Fruit fly (Drosophila melanogaster) whole organism, embryonic: Measurements from ENCODE around the gene lectin-33A.

Source experiments
- Asciz ChIP-seq: fragments of 200-800 bp; sonication (Bioruptor generic); optimal IDR thresholded peaks from 2 replicates; lab custom pipeline; 2017; ENCODE audit warnings: missing biosample characterization, mild to moderate bottlenecking, missing genetic modification characterization, missing genetic modification reagents
- CG10366 ChIP-seq: fragments of 200-800 bp; sonication (Bioruptor generic); IDR thresholded peaks from 2 replicates; pipeline ENCODE4 v1.3.6; 2022; ENCODE audit warnings: missing biosample characterization, missing genetic modification characterization
- CG11560 ChIP-seq: fragments of 200-800 bp; sonication (Bioruptor generic); IDR thresholded peaks from 3 replicates; pipeline ENCODE4 v1.3.6; 2022; ENCODE audit warnings: missing biosample characterization, missing genetic modification characterization
- CG12659 ChIP-seq: fragments of 200-800 bp; sonication (Bioruptor generic); optimal IDR thresholded peaks from 3 replicates; lab custom pipeline; 2017; ENCODE audit warnings: mild to moderate bottlenecking, missing biosample characterization, missing genetic modification reagents, missing genetic modification characterization
- CG14965 ChIP-seq: fragments of 200-800 bp; sonication (Bioruptor generic); optimal IDR thresholded peaks from 2 replicates; lab custom pipeline; 2016; ENCODE audit warnings: missing biosample characterization, missing genetic modification characterization, borderline replicate concordance
- CG15696 ChIP-seq: fragments of 200-800 bp; sonication (Bioruptor generic); optimal IDR thresholded peaks from 2 replicates; lab custom pipeline; 2019; ENCODE audit warnings: missing biosample characterization, mild to moderate bottlenecking, missing genetic modification characterization, moderate library complexity
- CG1602 ChIP-seq: fragments of 200-800 bp; sonication (Bioruptor generic); optimal IDR thresholded peaks from 3 replicates; lab custom pipeline; 2016; ENCODE audit warnings: missing biosample characterization, missing genetic modification characterization
- CG17829 ChIP-seq: fragments of 200-800 bp; optimal IDR thresholded peaks from 2 replicates; lab custom pipeline; 2019; ENCODE audit warnings: missing biosample characterization, mild to moderate bottlenecking, missing genetic modification characterization, moderate library complexity
- CG1832 ChIP-seq: fragments of 200-800 bp; sonication (Bioruptor generic); optimal IDR thresholded peaks from 2 replicates; lab custom pipeline; 2017; ENCODE audit warnings: missing biosample characterization, mild to moderate bottlenecking, missing genetic modification characterization, inconsistent platforms
- CG2199 ChIP-seq: fragments of 200-800 bp; sonication (Bioruptor generic); IDR thresholded peaks from 3 replicates; pipeline ENCODE4 v1.3.6; 2022; ENCODE audit warnings: missing biosample characterization, missing genetic modification characterization
- CG2202 ChIP-seq: fragments of 200-800 bp; sonication (Bioruptor generic); optimal IDR thresholded peaks from 2 replicates; lab custom pipeline; 2018; ENCODE audit warnings: missing biosample characterization, mild to moderate bottlenecking, missing genetic modification characterization
- CG30020 ChIP-seq: fragments of 200-800 bp; optimal IDR thresholded peaks from 2 replicates; lab custom pipeline; 2019; ENCODE audit warnings: missing biosample characterization, mild to moderate bottlenecking, missing genetic modification characterization, moderate library complexity
- CG31365 ChIP-seq: fragments of 200-800 bp; sonication (Bioruptor generic); optimal IDR thresholded peaks from 2 replicates; lab custom pipeline; 2018; ENCODE audit warnings: missing biosample characterization, mild to moderate bottlenecking, missing genetic modification characterization
- CG3407 ChIP-seq: fragments of 200-800 bp; sonication (Bioruptor generic); optimal IDR thresholded peaks from 2 replicates; lab custom pipeline; 2018; ENCODE audit warnings: missing biosample characterization, mild to moderate bottlenecking, missing genetic modification characterization
- CG6175 ChIP-seq: fragments of 200-800 bp; sonication (Bioruptor generic); IDR thresholded peaks from 3 replicates; pipeline ENCODE4 v1.3.6; 2022; ENCODE audit warnings: missing biosample characterization, missing genetic modification characterization
- CG6683 ChIP-seq: fragments of 200-800 bp; sonication (Bioruptor generic); optimal IDR thresholded peaks from 2 replicates; lab custom pipeline; 2017; ENCODE audit warnings: missing biosample characterization, mild to moderate bottlenecking, missing genetic modification characterization, missing genetic modification reagents
- CG6854 ChIP-seq: fragments of 200-800 bp; sonication (Bioruptor generic); optimal IDR thresholded peaks from 3 replicates; lab custom pipeline; 2017; ENCODE audit warnings: missing biosample characterization, mild to moderate bottlenecking, missing genetic modification characterization
- CG9609 ChIP-seq: fragments of 200-800 bp; sonication (Bioruptor generic); optimal IDR thresholded peaks from 3 replicates; lab custom pipeline; 2016; ENCODE audit warnings: missing biosample characterization, missing genetic modification characterization
- Camta ChIP-seq: fragments of 200-800 bp; sonication (Bioruptor generic); optimal IDR thresholded peaks from 2 replicates; lab custom pipeline; 2016; ENCODE audit warnings: missing biosample characterization, missing genetic modification characterization
- Ets65A ChIP-seq: fragments of 200-800 bp; sonication (Bioruptor generic); peaks from one replicate; lab custom pipeline; 2016; ENCODE audit warnings: missing biosample characterization, missing genetic modification characterization
- HmgD ChIP-seq: fragments of 200-800 bp; sonication (Bioruptor generic); optimal IDR thresholded peaks from 3 replicates; lab custom pipeline; 2016; ENCODE audit warnings: missing biosample characterization, missing genetic modification characterization
- Hmr ChIP-seq: fragments of 200-800 bp; sonication (Bioruptor generic); optimal IDR thresholded peaks from 3 replicates; lab custom pipeline; 2017; ENCODE audit warnings: mild to moderate bottlenecking, missing biosample characterization, missing genetic modification reagents, missing genetic modification characterization
- Kr ChIP-seq: fragments of 200-800 bp; sonication (Bioruptor generic); optimal IDR thresholded peaks from 2 replicates; lab custom pipeline; 2017; ENCODE audit warnings: missing biosample characterization, mild to moderate bottlenecking, missing genetic modification characterization
- Lhr ChIP-seq: fragments of 200-800 bp; sonication (Bioruptor generic); optimal IDR thresholded peaks from 3 replicates; lab custom pipeline; 2017; ENCODE audit warnings: mild to moderate bottlenecking, missing biosample characterization, missing genetic modification reagents, missing genetic modification characterization
- MBD-R2 ChIP-seq: fragments of 200-800 bp; sonication (Bioruptor generic); IDR thresholded peaks from 2 replicates; pipeline ENCODE4 v1.3.6; 2022; ENCODE audit warnings: missing biosample characterization, missing genetic modification characterization
- MTF-1 ChIP-seq: fragments of 200-800 bp; sonication (Bioruptor generic); optimal IDR thresholded peaks from 2 replicates; lab custom pipeline; 2018; ENCODE audit warnings: missing biosample characterization, mild to moderate bottlenecking, missing genetic modification characterization, borderline replicate concordance
- Mad ChIP-seq: fragments of 200-800 bp; sonication (Bioruptor generic); optimal IDR thresholded peaks from 2 replicates; lab custom pipeline; 2016; ENCODE audit warnings: missing biosample characterization, missing genetic modification characterization
- NFAT ChIP-seq: fragments of 200-800 bp; sonication (Bioruptor generic); IDR thresholded peaks from 2 replicates; pipeline ENCODE4 v1.3.6; 2022; ENCODE audit warnings: missing biosample characterization, missing genetic modification characterization
- Poxn ChIP-seq: fragments of 200-800 bp; sonication (Bioruptor generic); IDR thresholded peaks from 2 replicates; pipeline ENCODE4 v1.3.6; 2022; ENCODE audit warnings: missing biosample characterization, missing genetic modification characterization
- Ravus ChIP-seq: fragments of 200-800 bp; sonication (Bioruptor generic); IDR thresholded peaks from 2 replicates; pipeline ENCODE4 v1.3.6; 2022; ENCODE audit warnings: missing biosample characterization, missing genetic modification characterization
- Rx ChIP-seq: fragments of 200-800 bp; sonication (Bioruptor generic); IDR thresholded peaks from 2 replicates; pipeline ENCODE4 v1.3.6; 2022; ENCODE audit warnings: missing biosample characterization, missing genetic modification characterization
- Six4 ChIP-seq: fragments of 200-800 bp; sonication (Bioruptor generic); optimal IDR thresholded peaks from 2 replicates; lab custom pipeline; 2016; ENCODE audit warnings: missing biosample characterization, missing genetic modification characterization
- Sry-δ ChIP-seq: fragments of 200-800 bp; sonication (Bioruptor generic); optimal IDR thresholded peaks from 2 replicates; lab custom pipeline; 2016; ENCODE audit warnings: missing biosample characterization, missing genetic modification characterization
- TFAM ChIP-seq: fragments of 200-800 bp; sonication (Bioruptor generic); optimal IDR thresholded peaks from 2 replicates; lab custom pipeline; 2017; ENCODE audit warnings: missing biosample characterization, missing genetic modification characterization, inconsistent platforms
- ab ChIP-seq: fragments of 200-800 bp; sonication (Bioruptor generic); optimal IDR thresholded peaks from 2 replicates; lab custom pipeline; 2016; ENCODE audit warnings: missing biosample characterization, missing genetic modification characterization
- bbx ChIP-seq: fragments of 200-800 bp; sonication (Bioruptor generic); IDR thresholded peaks from 2 replicates; pipeline ENCODE4 v1.3.6; 2022; ENCODE audit warnings: missing biosample characterization, missing genetic modification characterization; ENCODE audit not compliant: partially characterized antibody
- cg ChIP-seq: fragments of 200-800 bp; sonication (Bioruptor generic); optimal IDR thresholded peaks from 3 replicates; lab custom pipeline; 2019; ENCODE audit warnings: missing biosample characterization, mild to moderate bottlenecking, missing genetic modification characterization, moderate library complexity
- chif ChIP-seq, 2 experiments: fragments of 200-800 bp; sonication (Bioruptor generic); optimal IDR thresholded peaks; 3 replicates each; lab custom pipeline; 2016; ENCODE audit warnings: missing biosample characterization in 2 of 2, missing genetic modification characterization in 2 of 2
- crc ChIP-seq: fragments of 200-800 bp; sonication (Bioruptor generic); optimal IDR thresholded peaks from 2 replicates; lab custom pipeline; 2016; ENCODE audit warnings: missing biosample characterization, missing genetic modification characterization
- emc ChIP-seq: fragments of 200-800 bp; sonication (Bioruptor generic); optimal IDR thresholded peaks from 2 replicates; lab custom pipeline; 2016; ENCODE audit warnings: missing biosample characterization, missing genetic modification characterization
- gcm ChIP-seq: fragments of 200-800 bp; sonication (Bioruptor generic); optimal IDR thresholded peaks from 2 replicates; lab custom pipeline; 2019; ENCODE audit warnings: missing biosample characterization, mild to moderate bottlenecking, missing genetic modification characterization, moderate library complexity
- grau ChIP-seq: fragments of 200-800 bp; optimal IDR thresholded peaks from 3 replicates; lab custom pipeline; 2019; ENCODE audit warnings: missing biosample characterization, mild to moderate bottlenecking, missing genetic modification characterization, moderate library complexity
- gsb-n ChIP-seq: fragments of 200-800 bp; sonication (Bioruptor generic); optimal IDR thresholded peaks from 3 replicates; lab custom pipeline; 2018; ENCODE audit warnings: missing biosample characterization, mild to moderate bottlenecking, missing genetic modification characterization
- kay ChIP-seq: fragments of 200-800 bp; sonication (Bioruptor generic); optimal IDR thresholded peaks from 2 replicates; lab custom pipeline; 2016; ENCODE audit warnings: missing biosample characterization, missing genetic modification characterization
- lab ChIP-seq: fragments of 200-800 bp; sonication (Bioruptor generic); optimal IDR thresholded peaks from 3 replicates; lab custom pipeline; 2017; ENCODE audit warnings: missing biosample characterization, missing genetic modification characterization, mild to moderate bottlenecking, moderate library complexity, missing genetic modification reagents
- maf-S ChIP-seq: fragments of 200-800 bp; sonication (Bioruptor generic); optimal IDR thresholded peaks from 2 replicates; lab custom pipeline; 2016; ENCODE audit warnings: missing biosample characterization, missing genetic modification characterization
- rib ChIP-seq: fragments of 200-800 bp; sonication (Bioruptor generic); IDR thresholded peaks from 2 replicates; pipeline ENCODE4 v1.3.6; 2022; ENCODE audit warnings: missing biosample characterization, missing genetic modification characterization
- ro ChIP-seq: fragments of 200-800 bp; sonication (Bioruptor generic); IDR thresholded peaks from 2 replicates; pipeline ENCODE4 v1.3.6; 2022; ENCODE audit warnings: missing biosample characterization, missing genetic modification characterization
- sens ChIP-seq: fragments of 200-800 bp; sonication (Bioruptor generic); peaks from one replicate; lab custom pipeline; 2016; ENCODE audit warnings: missing biosample characterization, missing genetic modification characterization
- slp2 ChIP-seq: fragments of 200-800 bp; sonication (Bioruptor generic); optimal IDR thresholded peaks from 2 replicates; lab custom pipeline; 2016; ENCODE audit warnings: missing biosample characterization, missing genetic modification characterization
- so ChIP-seq: fragments of 200-800 bp; sonication (Bioruptor generic); IDR thresholded peaks from 3 replicates; pipeline ENCODE4 v1.3.6; 2022; ENCODE audit warnings: missing biosample characterization, missing genetic modification characterization
- trem ChIP-seq: fragments of 200-800 bp; optimal IDR thresholded peaks from 3 replicates; lab custom pipeline; 2019; ENCODE audit warnings: missing biosample characterization, mild to moderate bottlenecking, missing genetic modification characterization, moderate library complexity

lectin-33A gene

DNA sequence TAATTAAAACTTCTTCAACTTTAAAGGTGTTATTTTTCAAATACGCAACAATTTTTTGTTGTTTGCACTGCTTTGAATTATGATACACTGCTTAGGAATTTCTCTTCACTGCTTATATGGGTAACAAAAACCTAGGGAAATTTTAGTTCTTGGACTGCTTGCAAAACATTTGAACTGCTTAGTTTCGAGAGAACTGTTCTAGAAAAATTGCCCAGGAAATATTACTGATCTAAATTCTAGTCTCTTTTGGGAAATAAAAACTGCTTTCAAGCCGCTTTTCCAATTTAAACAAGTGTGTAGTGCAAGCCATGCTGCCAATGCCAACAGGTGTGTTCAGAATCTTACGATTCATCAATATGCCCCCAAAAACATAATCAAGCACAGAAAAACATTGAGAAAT lies 37.4 kb upstream of the lectin-33A start (continued):
- TF ChIP-seq Kr (GFP tag; lab: Kevin White, UChicago) = no peak
- peak; percentile 27 for TF ChIP-seq Asciz (GFP tag; lab: Kevin White, UChicago)
- TF ChIP-seq CG6854 = no peak
- peak; percentile 61 for TF ChIP-seq CG17829 (tag; lab: Kevin White, UChicago)
- TF ChIP-seq CG11560 (tag; lab: Robert Waterston, UW) = no peak
- no peak for TF ChIP-seq lab (GFP tag; lab: Kevin White, UChicago)
- no peak for TF ChIP-seq emc (GFP tag; lab: Kevin White, UChicago)
- TF ChIP-seq sens (GFP tag; lab: Kevin White, UChicago) = peak; percentile 80
- no peak for TF ChIP-seq Rx
- no peak for TF ChIP-seq MTF-1 (GFP tag; lab: Kevin White, UChicago)
- no peak for TF ChIP-seq Poxn (GFP tag; lab: Robert Waterston, UW)
- TF ChIP-seq CG1602 (GFP tag; lab: Kevin White, UChicago) = no peak
- no peak for TF ChIP-seq CG10366
- no peak for TF ChIP-seq NFAT (GFP tag; lab: Robert Waterston, UW)
- TF ChIP-seq CG14965 = no peak
- TF ChIP-seq HmgD (GFP tag; lab: Kevin White, UChicago) = peak; percentile 52
- peak in 1 of 2 experiments; percentile 34 for TF ChIP-seq chif (GFP tag; optimal IDR thresholded peaks at IDR 0.05; lab: Kevin White, UChicago)
- TF ChIP-seq rib = no peak
- TF ChIP-seq TFAM = no peak
- peak; percentile 36; the same call in 1 of the 2 replicates for TF ChIP-seq MBD-R2 (GFP tag; lab: Robert Waterston, UW)
- TF ChIP-seq Ets65A (GFP tag; lab: Kevin White, UChicago) = no peak
- peak; percentile 14 for TF ChIP-seq CG15696
- peak; percentile 29 for TF ChIP-seq gsb-n (tag; lab: Kevin White, UChicago)
- TF ChIP-seq ab (GFP tag; lab: Kevin White, UChicago) = no peak
- no peak for TF ChIP-seq Six4 (GFP tag; lab: Kevin White, UChicago)
- no peak for TF ChIP-seq Sry-δ (GFP tag; lab: Kevin White, UChicago)
- no peak for TF ChIP-seq cg (GFP tag; lab: Kevin White, UChicago)
- peak; percentile 16 for TF ChIP-seq Hmr (GFP tag; lab: Kevin White, UChicago)
- TF ChIP-seq so (GFP tag; lab: Robert Waterston, UW) = no peak
- no peak for TF ChIP-seq slp2 (GFP tag; lab: Kevin White, UChicago)
- no peak for TF ChIP-seq CG9609 (GFP tag; lab: Kevin White, UChicago)
- TF ChIP-seq trem = peak; percentile 71
- peak; percentile 42 for TF ChIP-seq CG12659
- TF ChIP-seq Lhr (GFP tag; lab: Kevin White, UChicago) = peak; percentile 59
- TF ChIP-seq CG2202 (tag; lab: Kevin White, UChicago) = no peak
- TF ChIP-seq CG2199 (GFP tag; lab: Robert Waterston, UW) = peak; percentile 62; the same call in 1 of the 3 replicates
- peak; percentile 31 for TF ChIP-seq kay
- TF ChIP-seq ro (GFP tag; lab: Robert Waterston, UW) = no peak
- TF ChIP-seq CG30020 = no peak
- no peak for TF ChIP-seq Camta
- peak; percentile 100 for TF ChIP-seq CG31365 (tag; lab: Kevin White, UChicago)
- TF ChIP-seq CG6683 (GFP tag; lab: Kevin White, UChicago) = no peak
- no peak for TF ChIP-seq Ravus (GFP tag; lab: Robert Waterston, UW)
- no peak for TF ChIP-seq crc (GFP tag; lab: Kevin White, UChicago)
- TF ChIP-seq CG1832 (GFP tag; lab: Kevin White, UChicago) = no peak
- 0 out of 2 replicates have a peak, but pooled peaks have one; percentile 8 for TF ChIP-seq bbx
- TF ChIP-seq CG6175 (GFP tag; lab: Robert Waterston, UW) = no peak
- TF ChIP-seq grau (tag; lab: Kevin White, UChicago) = no peak
- TF ChIP-seq Mad (GFP tag; lab: Kevin White, UChicago) = no peak
- no peak for TF ChIP-seq maf-S (GFP tag; lab: Kevin White, UChicago)
- no peak for TF ChIP-seq gcm (GFP tag; lab: Kevin White, UChicago)
- no peak for TF ChIP-seq CG3407 (GFP tag; lab: Kevin White, UChicago)
